Worm (Caenorhabditis elegans) whole organism, young adult: ENCODE measurements around the gene hsd-2.

Experiments
- B0261.1 ChIP-seq: sonication (generic microtip); optimal IDR thresholded peaks from 2 replicates; lab custom pipeline; 2016; ENCODE audit warnings: mild to moderate bottlenecking, missing genetic modification characterization, moderate library complexity, missing compliant biosample characterization
- C06A6.2 ChIP-seq: fragments of 200-800 bp; sonication (Bioruptor generic); conservative IDR thresholded peaks from 2 replicates; pipeline ENCODE4 v1.3.6; 2022; ENCODE audit warnings: missing genetic modification characterization, missing compliant biosample characterization
- F23B12.7 ChIP-seq: sonication (generic microtip); optimal IDR thresholded peaks from 2 replicates; lab custom pipeline; 2017; ENCODE audit warnings: missing genetic modification characterization, mild to moderate bottlenecking, missing compliant biosample characterization, antibody characterized with exemption, moderate library complexity; ENCODE audit not compliant: insufficient read depth
- F52B5.7 ChIP-seq: sonication (generic microtip); optimal IDR thresholded peaks from 2 replicates; lab custom pipeline; 2016; ENCODE audit warnings: mild to moderate bottlenecking, missing genetic modification characterization, missing compliant biosample characterization
- F55B11.4 ChIP-seq: sonication (generic microtip); optimal IDR thresholded peaks from 2 replicates; lab custom pipeline; 2016; ENCODE audit warnings: missing compliant biosample characterization, missing genetic modification characterization, borderline replicate concordance; ENCODE audit not compliant: insufficient read depth
- K11D2.4 ChIP-seq: fragments of 200-800 bp; sonication (Bioruptor generic); IDR thresholded peaks from 2 replicates; pipeline ENCODE4 v1.3.6; 2022; ENCODE audit warnings: missing genetic modification reagents, missing genetic modification characterization, missing compliant biosample characterization
- T26A5.8 ChIP-seq: sonication (generic microtip); optimal IDR thresholded peaks from 2 replicates; lab custom pipeline; 2016; ENCODE audit warnings: missing genetic modification characterization, missing compliant biosample characterization
- Y67H2A.10 ChIP-seq: fragments of 200-800 bp; sonication (Bioruptor generic); conservative IDR thresholded peaks from 2 replicates; pipeline ENCODE4 v1.3.6; 2022; ENCODE audit warnings: missing genetic modification reagents, missing genetic modification characterization, missing compliant biosample characterization
- akir-1 ChIP-seq: fragments of 200-800 bp; sonication (Bioruptor generic); optimal IDR thresholded peaks from 2 replicates; lab custom pipeline; 2018; ENCODE audit warnings: mild to moderate bottlenecking, missing genetic modification characterization, moderate library complexity, missing compliant biosample characterization
- ama-1 ChIP-seq, 3 experiments: fragments of 150-350 bp in 1 of 3; sonication (generic microtip) in 2 of 3; optimal IDR thresholded peaks; 2 replicates each; lab custom pipeline; 2014 to 2018; ENCODE audit warnings: missing biosample characterization in 2 of 3, missing genetic modification characterization in 2 of 3, missing genetic modification reagents in 2 of 3
- attf-6 ChIP-seq: fragments of 200-800 bp; sonication (Bioruptor generic); IDR thresholded peaks from 2 replicates; pipeline ENCODE4 v1.3.6; 2022; ENCODE audit warnings: missing genetic modification reagents, missing genetic modification characterization, missing compliant biosample characterization
- ceh-100 ChIP-seq: fragments of 200-800 bp; sonication (Bioruptor generic); IDR thresholded peaks from 2 replicates; pipeline ENCODE4 v1.3.6; 2022; ENCODE audit warnings: missing genetic modification reagents, missing genetic modification characterization, missing compliant biosample characterization
- ceh-27 ChIP-seq: fragments of 200-800 bp; sonication (Bioruptor generic); optimal IDR thresholded peaks from 2 replicates; lab custom pipeline; 2018; ENCODE audit warnings: mild to moderate bottlenecking, missing genetic modification characterization, moderate library complexity, missing compliant biosample characterization
- dpff-1 ChIP-seq: sonication (generic microtip); optimal IDR thresholded peaks from 2 replicates; lab custom pipeline; 2017; ENCODE audit warnings: mild to moderate bottlenecking, missing genetic modification characterization, missing compliant biosample characterization
- egl-44 ChIP-seq: fragments of 200-800 bp; sonication (Bioruptor generic); IDR thresholded peaks from 2 replicates; pipeline ENCODE4 v1.3.6; 2022; ENCODE audit warnings: missing genetic modification reagents, missing genetic modification characterization, missing compliant biosample characterization
- ekl-4 ChIP-seq: fragments of 200-800 bp; sonication (Bioruptor generic); IDR thresholded peaks from 2 replicates; pipeline ENCODE4 v1.3.6; 2022; ENCODE audit warnings: missing genetic modification reagents, missing genetic modification characterization, missing compliant biosample characterization
- hmg-1.2 ChIP-seq: fragments of 200-800 bp; sonication (Bioruptor generic); IDR thresholded peaks from 2 replicates; pipeline ENCODE4 v1.3.6; 2022; ENCODE audit warnings: missing genetic modification reagents, missing genetic modification characterization, missing compliant biosample characterization
- hrde-1 ChIP-seq: sonication (generic microtip); optimal IDR thresholded peaks from 2 replicates; lab custom pipeline; 2016; ENCODE audit warnings: missing genetic modification characterization, mild to moderate bottlenecking, missing compliant biosample characterization, moderate library complexity, missing genotype, missing genetic modification reagents, borderline replicate concordance
- lsl-1 ChIP-seq: fragments of 200-800 bp; sonication (Bioruptor generic); optimal IDR thresholded peaks from 2 replicates; lab custom pipeline; 2018; ENCODE audit warnings: mild to moderate bottlenecking, missing genetic modification characterization, moderate library complexity, missing compliant biosample characterization
- madf-6 ChIP-seq: fragments of 200-800 bp; sonication (Bioruptor generic); IDR thresholded peaks from 2 replicates; pipeline ENCODE4 v1.3.6; 2022; ENCODE audit warnings: missing genetic modification reagents, missing genetic modification characterization, missing compliant biosample characterization
- mcd-1 ChIP-seq: fragments of 200-800 bp; sonication (Bioruptor generic); IDR thresholded peaks from 2 replicates; pipeline ENCODE4 v1.3.6; 2022; ENCODE audit warnings: missing genetic modification reagents, missing genetic modification characterization, missing compliant biosample characterization
- mxl-1 ChIP-seq: sonication (generic microtip); optimal IDR thresholded peaks from 2 replicates; lab custom pipeline; 2016; ENCODE audit warnings: missing genetic modification characterization, missing compliant biosample characterization
- nhr-90 ChIP-seq: sonication (generic microtip); optimal IDR thresholded peaks from 2 replicates; lab custom pipeline; 2016; ENCODE audit warnings: missing genotype, mild to moderate bottlenecking, missing genetic modification characterization, missing compliant biosample characterization
- pbrm-1 ChIP-seq: fragments of 200-800 bp; sonication (Bioruptor generic); IDR thresholded peaks from 2 replicates; pipeline ENCODE4 v1.3.6; 2022; ENCODE audit warnings: missing genetic modification reagents, missing genetic modification characterization, missing compliant biosample characterization
- rec-8 ChIP-seq, 2 experiments: sonication (generic microtip); optimal IDR thresholded peaks; 2 replicates each; lab custom pipeline; 2016; ENCODE audit warnings: mild to moderate bottlenecking in 2 of 2, missing genetic modification characterization in 2 of 2, missing genetic modification reagents in 2 of 2, missing genotype in 2 of 2, missing biosample characterization in 1 of 2, missing compliant biosample characterization in 1 of 2, moderate library complexity in 1 of 2
- sea-2 ChIP-seq: fragments of 200-800 bp; sonication (Bioruptor generic); IDR thresholded peaks from 2 replicates; pipeline ENCODE4 v1.3.6; 2022; ENCODE audit warnings: missing genetic modification characterization, missing compliant biosample characterization
- snpc-4 ChIP-seq, 5 experiments: fragments of 150-350 bp in 1 of 5; sonication (generic microtip) in 4 of 5; optimal IDR thresholded peaks; 2 replicates each; lab custom pipeline; 2014 to 2018; ENCODE audit warnings: missing genetic modification characterization in 5 of 5, missing biosample characterization in 3 of 5, antibody characterized with exemption in 2 of 5, mild to moderate bottlenecking in 2 of 5, missing compliant biosample characterization in 2 of 5, missing genotype in 2 of 5, moderate library complexity in 2 of 5, missing genetic modification reagents in 1 of 5
- tbp1 ChIP-seq: fragments of 200-800 bp; sonication (Bioruptor generic); optimal IDR thresholded peaks from 2 replicates; lab custom pipeline; 2018; ENCODE audit warnings: mild to moderate bottlenecking, missing genetic modification characterization, missing compliant biosample characterization
- unc-130 ChIP-seq: sonication (generic microtip); optimal IDR thresholded peaks from 2 replicates; lab custom pipeline; 2016; ENCODE audit warnings: missing genetic modification reagents, missing genetic modification characterization, missing compliant biosample characterization
- zfh-2 ChIP-seq: fragments of 200-800 bp; sonication (Bioruptor generic); conservative IDR thresholded peaks from 2 replicates; pipeline ENCODE4 v1.3.6; 2022; ENCODE audit warnings: missing genetic modification reagents, missing genetic modification characterization, missing compliant biosample characterization
- ztf-18 ChIP-seq: sonication (generic microtip); optimal IDR thresholded peaks from 2 replicates; lab custom pipeline; 2016; ENCODE audit warnings: missing genotype, mild to moderate bottlenecking, missing genetic modification characterization, missing compliant biosample characterization
- ztf-6 ChIP-seq: fragments of 200-800 bp; sonication (Bioruptor generic); IDR thresholded peaks from 2 replicates; pipeline ENCODE4 v1.3.6; 2022; ENCODE audit warnings: missing genetic modification reagents, missing genetic modification characterization, missing compliant biosample characterization

Gene hsd-2

DNA sequence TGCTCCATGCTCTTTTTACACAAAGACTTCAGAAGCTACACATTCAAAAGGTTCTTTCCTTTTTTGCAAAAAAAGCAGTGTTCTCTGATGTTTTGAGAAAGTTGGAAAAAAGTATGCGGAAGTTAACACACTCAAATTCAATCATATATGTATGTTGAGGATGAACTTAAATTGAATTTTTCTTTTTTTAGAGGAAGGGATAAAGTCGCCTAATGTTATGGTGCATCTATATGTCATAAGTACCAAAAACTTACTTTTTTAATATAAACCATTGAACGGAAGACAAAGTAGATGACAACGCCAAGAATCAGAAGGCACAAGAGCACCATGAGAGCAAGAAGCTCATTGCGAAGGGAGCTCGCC lies 23.5 kb downstream of the hsd-2 start:
- TF ChIP-seq ceh-27 (GFP tag; lab: Kevin White, UChicago) (no peak), pbrm-1 (GFP tag; lab: Robert Waterston, UW) (no peak), sea-2 (GFP tag; lab: Robert Waterston, UW) (no peak), ceh-100 (GFP tag; lab: Robert Waterston, UW) (no peak), tbp1 (GFP tag; lab: Kevin White, UChicago) (no peak), F52B5.7 (tag; lab: Kevin White, UChicago) (no peak), ztf-18 (tag; lab: Kevin White, UChicago) (no peak), Y67H2A.10 (GFP tag; lab: Robert Waterston, UW) (no peak), hmg-1.2 (no peak), snpc-4 (GFP tag; optimal IDR thresholded peaks at IDR 0.05; lab: Kevin White, UChicago) (no peak), snpc-4 (tag; optimal IDR thresholded peaks at IDR 0.05; lab: Kevin White, UChicago) (no peak), mcd-1 (GFP tag; lab: Robert Waterston, UW) (no peak), C06A6.2 (GFP tag; lab: Robert Waterston, UW) (no peak)

DNA sequence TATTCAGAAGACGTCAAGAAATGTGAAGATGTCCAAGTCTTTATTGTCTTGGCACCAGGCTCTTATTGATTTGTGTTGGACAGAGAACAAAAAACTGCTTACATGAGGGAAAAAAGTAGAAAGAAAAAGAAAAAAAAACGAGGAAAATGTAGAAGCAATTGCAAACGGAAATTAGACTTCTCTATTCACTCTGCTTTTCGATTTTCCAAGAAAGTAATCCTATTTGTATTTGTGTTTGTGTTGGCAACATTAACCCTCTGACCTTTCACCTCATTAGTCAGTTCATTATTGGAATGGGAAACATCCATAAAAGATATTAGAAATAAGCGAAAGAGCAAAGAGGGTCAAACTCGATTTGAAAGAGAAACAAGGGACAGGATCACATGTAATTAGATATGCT lies 26.7 kb downstream of the hsd-2 start:
- TF ChIP-seq rec-8 (tag; optimal IDR thresholded peaks at IDR 0.05; lab: Kevin White, UChicago), result no peak
- no peak for TF ChIP-seq ztf-6 (GFP tag; lab: Robert Waterston, UW)
- no peak for TF ChIP-seq F23B12.7 (tag; lab: Kevin White, UChicago)
- no peak for TF ChIP-seq ekl-4 (GFP tag; lab: Robert Waterston, UW)
- TF ChIP-seq unc-130 (GFP tag; lab: Kevin White, UChicago), result no peak
- TF ChIP-seq nhr-90 (tag; lab: Kevin White, UChicago), result no peak
- TF ChIP-seq mcd-1 (GFP tag; lab: Robert Waterston, UW), result no peak
- no peak for TF ChIP-seq dpff-1 (tag; lab: Kevin White, UChicago)
- TF ChIP-seq egl-44 (GFP tag; lab: Robert Waterston, UW), result no peak
- TF ChIP-seq mxl-1, result no peak
- TF ChIP-seq lsl-1, result no peak
- TF ChIP-seq ama-1 (optimal IDR thresholded peaks at IDR 0.05; lab: Kevin White, UChicago), result no peak
- no peak for TF ChIP-seq ama-1 (GFP tag; optimal IDR thresholded peaks at IDR 0.05; lab: Kevin White, UChicago)
- TF ChIP-seq B0261.1 (tag; lab: Kevin White, UChicago), result no peak
- no peak for TF ChIP-seq akir-1 (GFP tag; lab: Kevin White, UChicago)
- TF ChIP-seq attf-6 (GFP tag; lab: Robert Waterston, UW), result no peak
- TF ChIP-seq T26A5.8, result no peak
- no peak for TF ChIP-seq hrde-1 (tag; lab: Kevin White, UChicago)
- no peak for TF ChIP-seq Y67H2A.10 (GFP tag; lab: Robert Waterston, UW)
- no peak for TF ChIP-seq madf-6 (GFP tag; lab: Robert Waterston, UW)
- TF ChIP-seq K11D2.4 (GFP tag; lab: Robert Waterston, UW), result no peak

DNA sequence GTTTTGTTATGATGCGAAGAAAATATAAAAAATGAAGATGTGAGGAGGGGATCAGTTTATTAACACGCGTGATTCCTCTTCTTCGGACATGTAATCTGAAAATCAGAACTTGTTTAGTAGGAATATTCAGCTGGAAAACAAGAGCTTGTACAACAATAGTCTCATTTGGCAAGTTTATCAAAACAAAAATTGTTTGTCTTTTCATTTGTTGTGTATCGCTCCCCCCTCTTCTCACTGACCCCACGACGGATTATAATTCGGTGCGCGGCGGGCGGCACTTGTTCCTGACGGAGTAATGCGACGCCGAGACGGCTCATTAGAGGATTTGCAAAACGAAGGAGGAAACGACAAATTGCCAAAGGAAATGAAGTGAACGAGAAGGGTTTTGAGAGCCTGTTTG lies 28.8 kb downstream of the hsd-2 start, which contains the start of gene ZC449.4:
TSS of gene ZC449.4 (minus strand) at position 101 of the 400 bp plus-strand sequence.
- TF ChIP-seq zfh-2 (GFP tag; lab: Robert Waterston, UW), result no peak

DNA sequence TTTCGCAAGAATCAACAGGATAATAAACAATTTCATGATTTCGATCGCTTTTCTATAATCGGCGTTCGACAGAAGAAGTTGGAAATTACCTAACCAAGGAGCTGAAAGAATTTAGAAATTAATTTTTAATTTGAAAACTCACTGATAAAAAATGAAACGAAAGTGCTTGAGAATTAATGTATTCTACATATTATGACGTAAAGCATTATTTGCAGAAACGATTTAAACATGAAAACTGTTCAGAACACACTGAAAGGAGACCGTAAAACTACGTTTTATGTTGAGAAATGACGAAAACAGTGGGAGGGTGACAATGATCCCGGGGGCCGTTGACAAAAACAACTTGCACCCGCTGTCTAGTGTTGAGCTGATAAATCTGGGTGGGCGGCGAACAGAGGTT lies 32.6 kb downstream of the hsd-2 start, which contains the start of gene ZC449.5:
TSS of gene ZC449.5 (minus strand) at position 101 of the 400 bp plus-strand sequence.
- TF ChIP-seq F55B11.4, result no peak
- no peak for TF ChIP-seq mxl-1
